Worm (Caenorhabditis elegans): ENCODE measurements around the gene aqp-1.

DNA sequence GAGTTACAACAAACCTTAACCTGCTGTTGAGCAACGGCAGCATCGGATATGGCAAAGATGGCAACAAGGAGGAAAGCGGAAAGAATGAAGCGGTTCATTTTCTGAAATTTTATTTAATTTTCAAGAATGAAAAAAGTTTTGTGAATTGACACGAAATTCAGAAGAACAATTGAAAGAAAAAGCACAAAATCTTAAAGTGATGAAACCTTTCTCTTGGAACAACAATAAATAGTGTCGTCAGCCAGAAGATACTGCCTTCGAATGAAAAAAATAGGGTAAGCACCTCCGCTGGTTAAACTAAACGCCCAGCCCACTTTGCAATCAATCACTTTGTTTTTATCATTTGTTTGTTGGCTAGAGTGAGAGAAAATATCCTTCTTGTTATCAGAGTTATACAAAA lies 26.1 kb downstream of the aqp-1 start, which contains the start of gene E04F6.9:
- TF ChIP-seq him-1 (tag; optimal IDR thresholded peaks at IDR 0.05) (no peak), dao-5 (tag; optimal IDR thresholded peaks at IDR 0.05) (no peak), W03F9.2 (tag; optimal IDR thresholded peaks at IDR 0.05) (no peak)
